Fruit fly (Drosophila melanogaster) whole organism, embryonic: Measurements from ENCODE around the gene CG9992.
A peak's percentile ranks its signal among the peaks of the same experiment; 100 is the strongest.

Experiments used
- Atf6 ChIP-seq: fragments of 200-800 bp; sonication (Bioruptor generic); IDR thresholded peaks from 2 replicates; pipeline ENCODE4 v1.3.6; 2022; ENCODE audit warnings: missing biosample characterization, missing genetic modification characterization
- Awh ChIP-seq: fragments of 200-800 bp; sonication (Bioruptor generic); IDR thresholded peaks from 2 replicates; pipeline ENCODE4, ENCODE4 v1.3.6; 2022; ENCODE audit warnings: missing biosample characterization, missing genetic modification characterization
- CG15601 ChIP-seq: fragments of 200-800 bp; sonication (Bioruptor generic); optimal IDR thresholded peaks from 3 replicates; lab custom pipeline; 2019; ENCODE audit warnings: missing biosample characterization, mild to moderate bottlenecking, missing genetic modification characterization, moderate library complexity
- CG17829 ChIP-seq: fragments of 200-800 bp; optimal IDR thresholded peaks from 2 replicates; lab custom pipeline; 2019; ENCODE audit warnings: missing biosample characterization, mild to moderate bottlenecking, missing genetic modification characterization, moderate library complexity
- CG5953 ChIP-seq: fragments of 200-800 bp; sonication (Bioruptor generic); IDR thresholded peaks from 2 replicates; pipeline ENCODE4 v1.3.6; 2022; ENCODE audit warnings: missing biosample characterization, missing genetic modification characterization
- CG7963 ChIP-seq: fragments of 200-800 bp; sonication (Bioruptor generic); IDR thresholded peaks from 3 replicates; pipeline ENCODE4 v1.3.6; 2022; ENCODE audit warnings: missing biosample characterization, missing genetic modification characterization; ENCODE audit not compliant: partially characterized antibody
- Hmx ChIP-seq: fragments of 200-800 bp; sonication (Bioruptor generic); optimal IDR thresholded peaks from 2 replicates; lab custom pipeline; 2016; ENCODE audit warnings: missing biosample characterization, missing genetic modification characterization
- MESR4 ChIP-seq: fragments of 200-800 bp; sonication (Bioruptor generic); optimal IDR thresholded peaks from 2 replicates; lab custom pipeline; 2018; ENCODE audit warnings: missing biosample characterization, mild to moderate bottlenecking, missing genetic modification characterization, moderate library complexity
- Rfx ChIP-seq: fragments of 200-800 bp; sonication (Bioruptor generic); IDR thresholded peaks from 2 replicates; pipeline ENCODE4 v1.3.6; 2022; ENCODE audit warnings: missing biosample characterization, missing genetic modification characterization
- ase ChIP-seq: fragments of 200-800 bp; sonication (Bioruptor generic); IDR thresholded peaks from 3 replicates; pipeline ENCODE4 v1.3.6; 2022; ENCODE audit warnings: missing biosample characterization, missing genetic modification characterization
- cad ChIP-seq: fragments of >200 bp; optimal IDR thresholded peaks from 2 replicates; lab custom pipeline; 2017; ENCODE audit warnings: missing biosample characterization, missing genetic modification characterization
- exex ChIP-seq: fragments of 200-800 bp; sonication (Bioruptor generic); optimal IDR thresholded peaks from 4 replicates; lab custom pipeline; 2018; ENCODE audit warnings: missing biosample characterization, mild to moderate bottlenecking, missing genetic modification characterization, moderate library complexity
- gcm ChIP-seq: fragments of 200-800 bp; sonication (Bioruptor generic); optimal IDR thresholded peaks from 2 replicates; lab custom pipeline; 2019; ENCODE audit warnings: missing biosample characterization, mild to moderate bottlenecking, missing genetic modification characterization, moderate library complexity
- gro ChIP-seq: fragments of 200-800 bp; sonication (Bioruptor generic); optimal IDR thresholded peaks from 2 replicates; lab custom pipeline; 2016; ENCODE audit warnings: missing biosample characterization, missing genetic modification characterization
- gsb-n ChIP-seq: fragments of 200-800 bp; sonication (Bioruptor generic); optimal IDR thresholded peaks from 3 replicates; lab custom pipeline; 2018; ENCODE audit warnings: missing biosample characterization, mild to moderate bottlenecking, missing genetic modification characterization
- hth ChIP-seq: fragments of >200 bp; optimal IDR thresholded peaks from 2 replicates; lab custom pipeline; 2017; ENCODE audit warnings: inconsistent platforms
- jigr1 ChIP-seq: fragments of 200-800 bp; sonication (Bioruptor generic); IDR thresholded peaks from 3 replicates; pipeline ENCODE4 v1.3.6; 2022; ENCODE audit warnings: missing biosample characterization, missing genetic modification characterization
- jing ChIP-seq: fragments of 200-800 bp; sonication (Bioruptor generic); optimal IDR thresholded peaks from 2 replicates; lab custom pipeline; 2018; ENCODE audit warnings: missing biosample characterization, mild to moderate bottlenecking, missing genetic modification characterization
- ken ChIP-seq: fragments of 200-800 bp; sonication (Bioruptor generic); IDR thresholded peaks from 3 replicates; pipeline ENCODE4 v1.3.6; 2022; ENCODE audit warnings: missing biosample characterization, missing genetic modification characterization
- lilli ChIP-seq: fragments of 200-800 bp; sonication (Bioruptor generic); optimal IDR thresholded peaks from 3 replicates; lab custom pipeline; 2016; ENCODE audit warnings: missing biosample characterization, missing genetic modification characterization
- schlank ChIP-seq: fragments of 200-800 bp; sonication (Bioruptor generic); optimal IDR thresholded peaks from 2 replicates; lab custom pipeline; 2018; ENCODE audit warnings: missing biosample characterization, mild to moderate bottlenecking, missing genetic modification characterization
- seq ChIP-seq: fragments of 200-800 bp; sonication (Bioruptor generic); IDR thresholded peaks from 2 replicates; pipeline ENCODE4 v1.3.6; 2022; ENCODE audit warnings: missing biosample characterization, missing genetic modification characterization
- stwl ChIP-seq: fragments of 200-800 bp; sonication (Bioruptor generic); optimal IDR thresholded peaks from 3 replicates; lab custom pipeline; 2018; ENCODE audit warnings: missing biosample characterization, mild to moderate bottlenecking, missing genetic modification characterization, moderate library complexity

The CG9992 gene

DNA sequence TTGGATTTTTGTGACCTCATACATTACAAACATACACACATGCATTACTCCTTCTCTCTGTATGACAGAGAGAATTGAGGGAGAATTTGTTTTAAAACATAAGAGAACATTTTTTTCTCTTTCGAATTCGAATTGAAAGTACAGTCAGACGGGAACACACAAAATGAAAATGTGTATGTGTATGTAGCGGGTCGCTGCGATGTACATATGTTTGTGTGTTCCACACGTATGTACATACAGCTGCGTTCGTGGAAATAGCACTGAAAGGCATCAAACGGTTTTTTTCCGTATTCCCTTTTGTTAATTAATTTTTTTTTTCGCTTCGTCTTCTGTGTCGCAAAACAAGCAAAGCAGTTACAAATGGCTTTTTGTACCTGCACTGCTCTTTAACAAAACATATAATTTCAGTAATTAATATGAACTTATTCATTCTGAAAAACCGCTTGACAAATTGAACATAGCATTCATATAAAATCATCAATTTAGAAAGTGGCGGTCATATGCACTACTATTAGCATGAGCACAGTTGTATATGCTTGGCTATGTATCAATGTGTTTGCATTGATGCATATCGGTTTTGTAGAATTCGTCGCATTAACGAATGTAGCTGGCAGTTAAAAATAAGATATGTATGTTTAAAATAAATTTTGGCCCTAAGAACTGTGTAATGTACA lies 52.0 kb downstream of the CG9992 start (continued):
- TF ChIP-seq jigr1 (peak; percentile 86), schlank (tag; lab: Kevin White, UChicago) (peak; percentile 90), CG5953 (GFP tag; lab: Robert Waterston, UW) (peak; percentile 63; the same call in 1 of the 2 replicates), gro (GFP tag; lab: Kevin White, UChicago) (peak; percentile 97), ase (GFP tag; lab: Robert Waterston, UW) (peak; percentile 84), CG15601 (tag; lab: Kevin White, UChicago) (peak; percentile 95), Rfx (GFP tag; lab: Robert Waterston, UW) (peak; percentile 93), hth (no peak), stwl (tag; lab: Kevin White, UChicago) (peak; percentile 46), jing (GFP tag; lab: Kevin White, UChicago) (peak; percentile 91), lilli (GFP tag; lab: Kevin White, UChicago) (peak; percentile 97), CG7963 (GFP tag; lab: Robert Waterston, UW) (no peak), exex (peak; percentile 89), cad (no peak), ken (GFP tag; lab: Robert Waterston, UW) (peak; percentile 89), Awh (GFP tag; lab: Robert Waterston, UW) (peak; percentile 86), MESR4 (GFP tag; lab: Kevin White, UChicago) (peak; percentile 53), CG17829 (tag; lab: Kevin White, UChicago) (peak; percentile 96), gcm (peak; percentile 96), gsb-n (tag; lab: Kevin White, UChicago) (peak; percentile 94), Hmx (GFP tag; lab: Kevin White, UChicago) (peak; percentile 88), Atf6 (GFP tag; lab: Robert Waterston, UW) (peak; percentile 94), seq (GFP tag; lab: Robert Waterston, UW) (peak; percentile 93)
